Worm (Caenorhabditis elegans) whole organism, young adult: Measurements from ENCODE around the gene C34C6.9.

Experiments used
- dox-1 ChIP-seq: fragments of 200-800 bp; sonication (Bioruptor generic); IDR thresholded peaks from 2 replicates; pipeline ENCODE4 v1.3.6; 2022; ENCODE audit warnings: missing genetic modification reagents, missing genetic modification characterization, missing compliant biosample characterization
- lag-1 ChIP-seq: fragments of 200-800 bp; sonication (Bioruptor generic); IDR thresholded peaks from 2 replicates; pipeline ENCODE4 v1.3.6; 2022; ENCODE audit warnings: missing genetic modification reagents, missing genetic modification characterization, missing compliant biosample characterization
- nfyb-1 ChIP-seq: fragments of 200-800 bp; sonication (Bioruptor generic); IDR thresholded peaks from 2 replicates; pipeline ENCODE4 v1.3.6; 2022; ENCODE audit warnings: missing genetic modification reagents, missing genetic modification characterization, missing compliant biosample characterization
- nhr-90 ChIP-seq: sonication (generic microtip); optimal IDR thresholded peaks from 2 replicates; lab custom pipeline; 2016; ENCODE audit warnings: missing genotype, mild to moderate bottlenecking, missing genetic modification characterization, missing compliant biosample characterization
- snpc-4 ChIP-seq, 5 experiments: fragments of 150-350 bp in 1 of 5; sonication (generic microtip) in 4 of 5; optimal IDR thresholded peaks; 2 replicates each; lab custom pipeline; 2014 to 2018; ENCODE audit warnings: missing genetic modification characterization in 5 of 5, missing biosample characterization in 3 of 5, antibody characterized with exemption in 2 of 5, mild to moderate bottlenecking in 2 of 5, missing compliant biosample characterization in 2 of 5, missing genotype in 2 of 5, moderate library complexity in 2 of 5, missing genetic modification reagents in 1 of 5
- unc-130 ChIP-seq: sonication (generic microtip); optimal IDR thresholded peaks from 2 replicates; lab custom pipeline; 2016; ENCODE audit warnings: missing genetic modification reagents, missing genetic modification characterization, missing compliant biosample characterization

DNA sequence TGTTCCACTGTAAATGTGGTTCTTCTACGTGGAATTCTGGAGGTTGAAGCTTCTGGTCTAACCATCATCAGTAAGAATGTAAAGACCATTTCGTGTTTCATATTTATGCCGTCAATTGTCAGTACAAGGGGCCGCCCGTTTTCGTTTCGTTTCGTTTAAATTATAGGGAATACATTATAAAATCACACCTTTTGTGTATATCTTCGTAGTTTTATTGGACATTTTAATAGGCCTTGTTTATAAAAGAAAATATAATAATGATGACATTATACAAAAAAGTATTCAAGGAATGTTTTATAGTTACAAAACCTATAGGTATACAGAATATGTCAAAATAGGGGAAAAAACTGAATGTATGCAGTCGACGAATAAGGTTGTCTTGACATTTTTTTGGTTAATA lies 18.0 kb downstream of the C34C6.9 start, which contains the start of gene ceh-7:
- TF ChIP-seq dox-1 (GFP tag; lab: Robert Waterston, UW) (no peak), unc-130 (GFP tag; lab: Kevin White, UChicago) (no peak), snpc-4 (GFP tag; optimal IDR thresholded peaks at IDR 0.05; lab: Kevin White, UChicago) (no peak), snpc-4 (tag; optimal IDR thresholded peaks at IDR 0.05; lab: Kevin White, UChicago) (no peak), nhr-90 (tag; lab: Kevin White, UChicago) (no peak), lag-1 (no peak), nfyb-1 (GFP tag; lab: Robert Waterston, UW) (no peak)
